Worm (Caenorhabditis elegans): ENCODE results near the gene sgn-1.

The sgn-1 gene

ce11 chrII:8743379-8744173 is 39.9 kb downstream of the sgn-1 start, which contains the start of gene mak-1 (continued):
- TF ChIP-seq hrde-1 (tag; optimal IDR thresholded peaks at IDR 0.05; ENCODE audit: borderline replicate concordance): no peak

- TF ChIP-seq atf-7 (tag; optimal IDR thresholded peaks at IDR 0.05) (no peak), aptf-3 (GFP tag; IDR thresholded peaks at IDR 0.05) (no peak), ztf-22 (GFP tag; optimal IDR thresholded peaks at IDR 0.05) (no peak), ztf-18 (tag; optimal IDR thresholded peaks at IDR 0.05) (peak; percentile 41), pbrm-1 (GFP tag; IDR thresholded peaks at IDR 0.05) (no peak), nhr-120 (GFP tag; IDR thresholded peaks at IDR 0.05) (no peak), K11D2.4 (GFP tag; IDR thresholded peaks at IDR 0.05) (no peak), die-1 (tag; optimal IDR thresholded peaks at IDR 0.05) (no peak), snpc-3.4 (tag; optimal IDR thresholded peaks at IDR 0.05) (peak; percentile 2)
Observed at ce11 chrII:8742972-8743371, 40.5 kb downstream of the sgn-1 start.

ce11 chrII:8742006-8742847 is 41.2 kb downstream of the sgn-1 start:
- no peak for TF ChIP-seq attf-3 (GFP tag; conservative IDR thresholded peaks at IDR 0.05)
- TF ChIP-seq unc-62 (GFP tag; optimal IDR thresholded peaks at IDR 0.05): no peak
- TF ChIP-seq dpff-1 (tag; optimal IDR thresholded peaks at IDR 0.05): no peak
- TF ChIP-seq B0035.1 (tag; optimal IDR thresholded peaks at IDR 0.05): no peak
- no peak for TF ChIP-seq Y53G8AR.9 (GFP tag; conservative IDR thresholded peaks at IDR 0.05)
- no peak for TF ChIP-seq ceh-40 (GFP tag; IDR thresholded peaks at IDR 0.05)
- no peak; the same call in 1 of the 2 replicates for TF ChIP-seq let-526 (GFP tag; IDR thresholded peaks at IDR 0.05)
- no peak for TF ChIP-seq K12H6.12 (tag; optimal IDR thresholded peaks at IDR 0.05)
- peak; percentile 72 for TF ChIP-seq lin-40 (tag; optimal IDR thresholded peaks at IDR 0.05)
- TF ChIP-seq lag-1 (GFP tag; IDR thresholded peaks at IDR 0.05): 0 out of 2 replicates have a peak, but pooled peaks have one; percentile 41
- no peak for TF ChIP-seq xnd-1 (tag; optimal IDR thresholded peaks at IDR 0.05)
- no peak for TF ChIP-seq Y95B8A.8 (GFP tag; IDR thresholded peaks at IDR 0.05)
- no peak for TF ChIP-seq tbx-9 (tag; optimal IDR thresholded peaks at IDR 0.05; ENCODE audit: borderline replicate concordance)
- no peak for TF ChIP-seq T07F8.4 (tag; optimal IDR thresholded peaks at IDR 0.05)
- TF ChIP-seq nhr-120 (GFP tag; IDR thresholded peaks at IDR 0.05): no peak
- TF ChIP-seq sdz-38 (tag; optimal IDR thresholded peaks at IDR 0.05): no peak
- no peak for TF ChIP-seq F23B12.7 (tag; optimal IDR thresholded peaks at IDR 0.05; ENCODE audit: insufficient read depth)
- no peak for TF ChIP-seq pbrm-1 (GFP tag; IDR thresholded peaks at IDR 0.05)
- no peak for TF ChIP-seq ceh-27 (GFP tag; optimal IDR thresholded peaks at IDR 0.05)
- no peak for TF ChIP-seq fkh-3 (tag; optimal IDR thresholded peaks at IDR 0.05)
- TF ChIP-seq zim-3 (tag; optimal IDR thresholded peaks at IDR 0.05): no peak
- TF ChIP-seq mes-4 (tag; optimal IDR thresholded peaks at IDR 0.05): no peak
- TF ChIP-seq madf-10 (tag; optimal IDR thresholded peaks at IDR 0.05): no peak
- peak; percentile 62 for TF ChIP-seq B0336.3 (GFP tag; IDR thresholded peaks at IDR 0.05)
- TF ChIP-seq Y56A3A.18 (GFP tag; IDR thresholded peaks at IDR 0.05): no peak
- no peak for TF ChIP-seq snpc-4 (GFP tag; optimal IDR thresholded peaks at IDR 0.05)
- no peak for TF ChIP-seq snpc-4 (tag; optimal IDR thresholded peaks at IDR 0.05)
- TF ChIP-seq ztf-28 (GFP tag; IDR thresholded peaks at IDR 0.05): no peak
- no peak for TF ChIP-seq egrh-3 (GFP tag; IDR thresholded peaks at IDR 0.05)
- peak; percentile 33 for TF ChIP-seq tlf-1 (GFP tag; optimal IDR thresholded peaks at IDR 0.05)
- TF ChIP-seq F49E8.2 (tag; optimal IDR thresholded peaks at IDR 0.05; ENCODE audit: insufficient read depth): no peak
- TF ChIP-seq hrde-1 (tag; optimal IDR thresholded peaks at IDR 0.05; ENCODE audit: borderline replicate concordance): no peak
- TF ChIP-seq ZK185.1 (tag; optimal IDR thresholded peaks at IDR 0.05; ENCODE audit: poor library complexity, severe bottlenecking): no peak
- TF ChIP-seq T26A5.8 (tag; optimal IDR thresholded peaks at IDR 0.05): no peak
- peak; percentile 88 for TF ChIP-seq somi-1 (GFP tag; optimal IDR thresholded peaks at IDR 0.05)
